Fruit fly (Drosophila melanogaster) whole organism, pupa: ENCODE data around the gene CG34299.

ENCODE experiments used
- CG13204 ChIP-seq: fragments of 200-800 bp; sonication (Bioruptor generic); optimal IDR thresholded peaks from 2 replicates; lab custom pipeline; 2018; ENCODE audit warnings: missing biosample characterization, mild to moderate bottlenecking, missing genetic modification characterization, moderate library complexity
- CG14655 ChIP-seq: fragments of 200-800 bp; sonication (Bioruptor generic); optimal IDR thresholded peaks from 3 replicates; lab custom pipeline; 2017; ENCODE audit warnings: mild to moderate bottlenecking, missing biosample characterization, missing genetic modification reagents, missing genetic modification characterization
- CG15710 ChIP-seq: fragments of 200-800 bp; sonication (Bioruptor generic); optimal IDR thresholded peaks from 2 replicates; lab custom pipeline; 2018; ENCODE audit warnings: missing biosample characterization, mild to moderate bottlenecking, missing genetic modification characterization, moderate library complexity
- CG32121 ChIP-seq: fragments of 200-800 bp; sonication (Bioruptor generic); IDR thresholded peaks from 2 replicates; pipeline ENCODE4 v1.3.6; 2022; ENCODE audit warnings: missing biosample characterization, missing genetic modification characterization
- CG4496 ChIP-seq: fragments of 200-800 bp; sonication (Bioruptor generic); IDR thresholded peaks from 3 replicates; pipeline ENCODE4 v1.3.6; 2022; ENCODE audit warnings: missing biosample characterization, missing genetic modification characterization
- CG8301 ChIP-seq: fragments of 200-800 bp; sonication (Bioruptor generic); optimal IDR thresholded peaks from 2 replicates; lab custom pipeline; 2018; ENCODE audit warnings: missing biosample characterization, mild to moderate bottlenecking, missing genetic modification characterization
- D1 ChIP-seq: fragments of 200-800 bp; sonication (Bioruptor generic); optimal IDR thresholded peaks from 2 replicates; lab custom pipeline; 2018; ENCODE audit warnings: missing biosample characterization, mild to moderate bottlenecking, missing genetic modification characterization, moderate library complexity
- EcR ChIP-seq: fragments of 200-800 bp; sonication (Bioruptor generic); optimal IDR thresholded peaks from 3 replicates; lab custom pipeline; 2019; ENCODE audit warnings: missing biosample characterization, missing genetic modification characterization, mild to moderate bottlenecking, moderate library complexity, missing genetic modification reagents
- Ets98B ChIP-seq: fragments of 200-800 bp; sonication (Bioruptor generic); IDR thresholded peaks from 2 replicates; pipeline ENCODE4 v1.3.6; 2022; ENCODE audit warnings: missing biosample characterization, missing genetic modification characterization
- Pif1B ChIP-seq: fragments of 200-800 bp; sonication (Bioruptor generic); optimal IDR thresholded peaks from 3 replicates; lab custom pipeline; 2016; ENCODE audit warnings: missing biosample characterization, missing genetic modification characterization
- fd96Ca ChIP-seq: fragments of 200-800 bp; sonication (Bioruptor generic); IDR thresholded peaks from 3 replicates; pipeline ENCODE4 v1.3.6; 2022; ENCODE audit warnings: missing biosample characterization, missing genetic modification characterization
- gl ChIP-seq: fragments of 200-800 bp; sonication (Bioruptor generic); optimal IDR thresholded peaks from 2 replicates; lab custom pipeline; 2018; ENCODE audit warnings: missing biosample characterization, mild to moderate bottlenecking, missing genetic modification characterization

DNA sequence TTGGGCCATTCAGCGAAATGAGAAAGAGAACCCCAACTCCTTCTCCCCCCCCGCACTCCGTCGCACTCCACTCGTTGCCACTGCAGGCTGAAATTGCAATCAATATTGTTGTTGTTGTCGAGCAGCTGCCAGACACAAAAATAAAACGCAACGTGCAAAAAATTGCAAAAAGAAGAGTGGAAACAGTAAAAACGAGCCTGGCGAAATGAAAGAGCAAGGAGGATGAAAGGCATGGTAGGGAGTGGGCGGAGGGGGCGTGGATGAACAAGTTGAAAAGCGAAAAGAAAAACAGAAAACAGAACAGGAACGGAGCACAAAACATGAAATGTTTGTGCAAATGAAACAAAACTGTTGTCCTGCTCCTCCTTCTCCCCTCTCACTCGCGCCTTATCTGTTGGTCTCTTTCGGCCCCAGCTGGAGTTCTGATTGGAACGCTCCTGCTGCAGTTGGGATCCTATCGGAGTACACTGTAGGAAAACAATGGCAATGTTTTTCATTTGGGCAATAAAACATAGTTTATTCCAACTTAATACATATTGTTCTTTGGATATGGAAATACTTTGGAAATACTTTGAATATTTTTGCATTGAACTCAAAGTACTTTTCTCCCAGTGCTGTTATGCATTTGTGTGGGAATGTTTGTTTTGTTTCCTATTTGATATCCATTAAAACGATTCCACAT, 35.7 kb downstream of the CG34299 start:
- TF ChIP-seq CG8301 (tag; lab: Kevin White, UChicago) (peak; percentile 83), CG15710 (tag; lab: Kevin White, UChicago) (peak; percentile 76), EcR (GFP tag; lab: Kevin White, UChicago) (peak; percentile 80), CG14655 (GFP tag; lab: Kevin White, UChicago) (peak; percentile 86), CG4496 (GFP tag; lab: Robert Waterston, UW) (peak; percentile 90), D1 (peak; percentile 65), Pif1B (GFP tag; lab: Kevin White, UChicago) (peak; percentile 77), CG13204 (GFP tag; lab: Kevin White, UChicago) (peak; percentile 95), Ets98B (GFP tag; lab: Robert Waterston, UW) (peak; percentile 67), fd96Ca (GFP tag; lab: Robert Waterston, UW) (peak; percentile 66; the same call in 2 of the 3 replicates), gl (tag; lab: Kevin White, UChicago) (peak; percentile 96), CG32121 (no peak)
